Worm (Caenorhabditis elegans) whole organism, mixed stage, embryonic: ENCODE measurements around the gene ugt-3.

ENCODE experiments used
- M03D4.4 ChIP-seq: sonication (generic microtip); optimal IDR thresholded peaks from 2 replicates; lab custom pipeline; 2017; ENCODE audit warnings: mild to moderate bottlenecking, missing genetic modification characterization, missing compliant biosample characterization
- bed-3 ChIP-seq: fragments of 200-800 bp; sonication (Bioruptor generic); optimal IDR thresholded peaks from 3 replicates; lab custom pipeline; 2018; ENCODE audit warnings: mild to moderate bottlenecking, missing genetic modification characterization, moderate library complexity, missing compliant biosample characterization
- blmp-1 ChIP-seq: fragments of 150-350 bp; optimal IDR thresholded peaks from 2 replicates; lab custom pipeline; 2014; ENCODE audit warnings: missing biosample characterization, missing genetic modification characterization
- ceh-39 ChIP-seq: fragments of 150-350 bp; optimal IDR thresholded peaks from 2 replicates; lab custom pipeline; 2014; ENCODE audit warnings: missing biosample characterization, missing genetic modification characterization
- ceh-43 ChIP-seq: fragments of 200-800 bp; sonication (Bioruptor generic); optimal IDR thresholded peaks from 2 replicates; lab custom pipeline; 2018; ENCODE audit warnings: mild to moderate bottlenecking, missing genetic modification characterization, moderate library complexity, missing compliant biosample characterization
- ceh-83 ChIP-seq: fragments of 200-800 bp; sonication (Bioruptor generic); optimal IDR thresholded peaks from 2 replicates; lab custom pipeline; 2018; ENCODE audit warnings: mild to moderate bottlenecking, missing genetic modification characterization, missing compliant biosample characterization
- ces-1 ChIP-seq: fragments of 150-350 bp; optimal IDR thresholded peaks from 2 replicates; lab custom pipeline; 2014; ENCODE audit warnings: missing biosample characterization, missing genetic modification reagents, missing genetic modification characterization
- cnd-1 ChIP-seq: fragments of 200-800 bp; sonication (Bioruptor generic); optimal IDR thresholded peaks from 2 replicates; lab custom pipeline; 2018; ENCODE audit warnings: mild to moderate bottlenecking, missing genetic modification characterization, missing compliant biosample characterization
- drap-1 ChIP-seq: fragments of 200-800 bp; sonication (Bioruptor generic); optimal IDR thresholded peaks from 3 replicates; lab custom pipeline; 2018; ENCODE audit warnings: mild to moderate bottlenecking, missing genetic modification characterization, missing compliant biosample characterization
- elt-1 ChIP-seq: sonication (generic microtip); optimal IDR thresholded peaks from 2 replicates; lab custom pipeline; 2017; ENCODE audit warnings: missing genetic modification characterization, mild to moderate bottlenecking, missing compliant biosample characterization, antibody characterized with exemption, moderate library complexity, borderline replicate concordance; ENCODE audit not compliant: insufficient read depth
- elt-3 ChIP-seq: fragments of 150-350 bp; optimal IDR thresholded peaks from 2 replicates; lab custom pipeline; 2014; ENCODE audit warnings: missing biosample characterization, missing genetic modification characterization
- flh-1 ChIP-seq: fragments of 200-800 bp; sonication (Bioruptor generic); optimal IDR thresholded peaks from 2 replicates; lab custom pipeline; 2018; ENCODE audit warnings: mild to moderate bottlenecking, missing genetic modification characterization, moderate library complexity, missing compliant biosample characterization
- ham-2 ChIP-seq: fragments of 200-800 bp; sonication (Bioruptor generic); optimal IDR thresholded peaks from 2 replicates; lab custom pipeline; 2018; ENCODE audit warnings: mild to moderate bottlenecking, missing genetic modification characterization, missing compliant biosample characterization
- hlh-1 ChIP-seq: fragments of 150-350 bp; optimal IDR thresholded peaks from 2 replicates; lab custom pipeline; 2014; ENCODE audit warnings: missing biosample characterization, missing genetic modification reagents, missing genetic modification characterization
- lin-13 ChIP-seq: fragments of 150-350 bp; optimal IDR thresholded peaks from 2 replicates; lab custom pipeline; 2014; ENCODE audit warnings: missing biosample characterization, missing genetic modification characterization
- lin-32 ChIP-seq: fragments of 200-800 bp; sonication (Bioruptor generic); optimal IDR thresholded peaks from 2 replicates; lab custom pipeline; 2018; ENCODE audit warnings: mild to moderate bottlenecking, missing genetic modification characterization, missing compliant biosample characterization
- lsy-2 ChIP-seq: fragments of 150-350 bp; optimal IDR thresholded peaks from 2 replicates; lab custom pipeline; 2014; ENCODE audit warnings: missing biosample characterization, missing genetic modification characterization
- mab-5 ChIP-seq: fragments of 150-350 bp; optimal IDR thresholded peaks from 2 replicates; lab custom pipeline; 2014; ENCODE audit warnings: missing biosample characterization, missing genetic modification characterization
- mep-1 ChIP-seq: fragments of 150-350 bp; optimal IDR thresholded peaks from 2 replicates; lab custom pipeline; 2017; ENCODE audit warnings: missing biosample characterization, missing genetic modification reagents, missing genetic modification characterization, inconsistent platforms
- mls-2 ChIP-seq: sonication (generic microtip); optimal IDR thresholded peaks from 2 replicates; lab custom pipeline; 2016; ENCODE audit warnings: mild to moderate bottlenecking, missing genetic modification characterization, moderate library complexity, missing compliant biosample characterization
- nhr-12 ChIP-seq: fragments of 150-350 bp; optimal IDR thresholded peaks from 2 replicates; lab custom pipeline; 2014; ENCODE audit warnings: missing biosample characterization, missing genetic modification characterization
- nhr-2 ChIP-seq: fragments of 150-350 bp; optimal IDR thresholded peaks from 2 replicates; lab custom pipeline; 2014; ENCODE audit warnings: missing biosample characterization, missing genetic modification characterization
- nhr-237 ChIP-seq: fragments of 150-350 bp; optimal IDR thresholded peaks from 2 replicates; lab custom pipeline; 2014; ENCODE audit warnings: missing biosample characterization, missing genetic modification characterization
- nhr-76 ChIP-seq: sonication (generic microtip); optimal IDR thresholded peaks from 2 replicates; lab custom pipeline; 2017; ENCODE audit warnings: missing biosample characterization, missing genetic modification characterization
- sem-2 ChIP-seq: fragments of 200-800 bp; sonication (Bioruptor generic); optimal IDR thresholded peaks from 2 replicates; lab custom pipeline; 2018; ENCODE audit warnings: mild to moderate bottlenecking, missing genetic modification characterization, missing compliant biosample characterization
- snpc-4 ChIP-seq: fragments of 150-350 bp; optimal IDR thresholded peaks from 2 replicates; lab custom pipeline; 2014; ENCODE audit warnings: missing biosample characterization, missing genetic modification characterization
- tbx-8 ChIP-seq: fragments of 200-800 bp; sonication (Bioruptor generic); optimal IDR thresholded peaks from 2 replicates; lab custom pipeline; 2018; ENCODE audit warnings: mild to moderate bottlenecking, missing genetic modification characterization, moderate library complexity, missing compliant biosample characterization
- unc-120 ChIP-seq: sonication (generic microtip); optimal IDR thresholded peaks from 2 replicates; lab custom pipeline; 2017; ENCODE audit warnings: missing genetic modification characterization, missing compliant biosample characterization; ENCODE audit not compliant: poor library complexity, severe bottlenecking
- unc-39 ChIP-seq: fragments of 150-350 bp; optimal IDR thresholded peaks from 2 replicates; lab custom pipeline; 2014; ENCODE audit warnings: missing biosample characterization, missing genetic modification characterization
- unc-62 ChIP-seq: fragments of 150-350 bp; optimal IDR thresholded peaks from 2 replicates; lab custom pipeline; 2014; ENCODE audit warnings: missing biosample characterization, missing genetic modification reagents, missing genetic modification characterization
- ztf-11 ChIP-seq: fragments of 150-350 bp; optimal IDR thresholded peaks from 2 replicates; lab custom pipeline; 2014; ENCODE audit warnings: missing biosample characterization, missing genetic modification characterization

Gene ugt-3

ce11 chrV:12795927-12796326, 4.1 kb downstream of the ugt-3 start:
- TF ChIP-seq mab-5 (tag; lab: Kevin White, UChicago) (no peak), ztf-11 (no peak), ces-1 (GFP tag; lab: Kevin White, UChicago) (no peak), tbx-8 (GFP tag; lab: Kevin White, UChicago) (no peak), unc-120 (tag; lab: Kevin White, UChicago) (no peak), ceh-83 (GFP tag; lab: Kevin White, UChicago) (no peak), bed-3 (GFP tag; lab: Kevin White, UChicago) (no peak), unc-39 (tag; lab: Kevin White, UChicago) (no peak), elt-3 (tag; lab: Kevin White, UChicago) (no peak), snpc-4 (tag; lab: Kevin White, UChicago) (no peak), blmp-1 (tag; lab: Kevin White, UChicago) (no peak), M03D4.4 (tag; lab: Kevin White, UChicago) (no peak), ceh-39 (tag; lab: Kevin White, UChicago) (no peak), elt-1 (no peak)

- TF ChIP-seq hlh-1 (tag; lab: Kevin White, UChicago) (no peak), lin-13 (tag; lab: Kevin White, UChicago) (no peak), ztf-11 (no peak), mls-2 (tag; lab: Kevin White, UChicago) (no peak)
Measured at ce11 chrV:12795196-12795595, 4.9 kb downstream of the ugt-3 start, which contains the start of gene ugt-4. Gene ugt-4 (minus strand): TSS chrV:12795336.

ce11 chrV:12792752-12793151, 7.3 kb downstream of the ugt-3 start, which contains the start of gene ugt-5:
Gene ugt-5 (minus strand): TSS chrV:12792965.
- TF ChIP-seq elt-1 (no peak), blmp-1 (tag; lab: Kevin White, UChicago) (no peak), unc-39 (tag; lab: Kevin White, UChicago) (no peak), lsy-2 (no peak), ceh-43 (no peak), snpc-4 (tag; lab: Kevin White, UChicago) (no peak), lin-13 (tag; lab: Kevin White, UChicago) (no peak), mab-5 (tag; lab: Kevin White, UChicago) (no peak), ces-1 (GFP tag; lab: Kevin White, UChicago) (no peak), hlh-1 (tag; lab: Kevin White, UChicago) (no peak)

ce11 chrV:12790188-12790587, 9.9 kb downstream of the ugt-3 start, which contains the start of gene srbc-43:
Gene srbc-43 (minus strand): TSS chrV:12790518.
- TF ChIP-seq lin-32 (GFP tag; lab: Kevin White, UChicago) (no peak), nhr-76 (tag; lab: Kevin White, UChicago) (no peak), ces-1 (GFP tag; lab: Kevin White, UChicago) (no peak), snpc-4 (tag; lab: Kevin White, UChicago) (no peak), unc-62 (GFP tag; lab: Kevin White, UChicago) (no peak), nhr-2 (no peak)

- TF ChIP-seq nhr-237 (tag; lab: Kevin White, UChicago) (no peak), nhr-12 (no peak), unc-39 (tag; lab: Kevin White, UChicago) (no peak), nhr-76 (tag; lab: Kevin White, UChicago) (no peak)
Measured at ce11 chrV:12788451-12788850, 11.6 kb downstream of the ugt-3 start, which contains the start of gene srbc-44. Gene srbc-44 (minus strand): TSS chrV:12788551.

- no peak for TF ChIP-seq cnd-1 (tag; lab: Kevin White, UChicago)
- no peak for TF ChIP-seq flh-1 (GFP tag; lab: Kevin White, UChicago)
- no peak for TF ChIP-seq ces-1 (GFP tag; lab: Kevin White, UChicago)
- no peak for TF ChIP-seq snpc-4 (tag; lab: Kevin White, UChicago)
- TF ChIP-seq drap-1 (GFP tag; lab: Kevin White, UChicago): no peak
- TF ChIP-seq ztf-11: no peak
- no peak for TF ChIP-seq mep-1 (tag; lab: Kevin White, UChicago)
- TF ChIP-seq elt-3 (tag; lab: Kevin White, UChicago): no peak
- no peak for TF ChIP-seq ham-2 (GFP tag; lab: Kevin White, UChicago)
- TF ChIP-seq sem-2 (GFP tag; lab: Kevin White, UChicago): no peak
- TF ChIP-seq lin-32 (GFP tag; lab: Kevin White, UChicago): no peak
- TF ChIP-seq unc-120 (tag; lab: Kevin White, UChicago): no peak
- no peak for TF ChIP-seq ceh-39 (tag; lab: Kevin White, UChicago)
Measured at ce11 chrV:12787026-12787425, 13.0 kb downstream of the ugt-3 start, which contains the start of gene fkb-4. Gene fkb-4 (minus strand): TSS chrV:12787126.
